Fruit fly (Drosophila melanogaster) whole organism, embryonic: ENCODE measurements around the gene CG15577.

Source experiments
- Abd-B ChIP-seq: fragments of 200-800 bp; sonication (Bioruptor generic); optimal IDR thresholded peaks from 2 replicates; lab custom pipeline; 2018; ENCODE audit warnings: missing biosample characterization, mild to moderate bottlenecking, missing genetic modification characterization, moderate library complexity
- Atf3 ChIP-seq: fragments of 200-800 bp; sonication (Bioruptor generic); optimal IDR thresholded peaks from 3 replicates; lab custom pipeline; 2016; ENCODE audit warnings: missing biosample characterization, missing genetic modification characterization
- B-H1 ChIP-seq: fragments of 200-800 bp; sonication (Bioruptor generic); IDR thresholded peaks from 3 replicates; pipeline ENCODE4 v1.3.6; 2022; ENCODE audit warnings: missing biosample characterization, missing genetic modification characterization
- BEAF-32 ChIP-seq: fragments of 200-800 bp; sonication (Bioruptor generic); optimal IDR thresholded peaks from 3 replicates; lab custom pipeline; 2017; ENCODE audit warnings: missing biosample characterization, missing genetic modification characterization, mild to moderate bottlenecking, moderate library complexity, missing genetic modification reagents
- Bteb2 ChIP-seq: fragments of 200-800 bp; sonication (Bioruptor generic); optimal IDR thresholded peaks from 2 replicates; lab custom pipeline; 2016; ENCODE audit warnings: missing biosample characterization, missing genetic modification characterization
- CG10543 ChIP-seq: fragments of 200-800 bp; sonication (Bioruptor generic); optimal IDR thresholded peaks from 3 replicates; lab custom pipeline; 2017; ENCODE audit warnings: missing biosample characterization, mild to moderate bottlenecking, missing genetic modification characterization, moderate library complexity
- CG11696 ChIP-seq: fragments of 200-800 bp; sonication (Bioruptor generic); IDR thresholded peaks from 2 replicates; pipeline ENCODE4 v1.3.6; 2022; ENCODE audit warnings: missing biosample characterization, missing genetic modification characterization
- CG12219 ChIP-seq: fragments of 200-800 bp; sonication (Bioruptor generic); optimal IDR thresholded peaks from 3 replicates; lab custom pipeline; 2018; ENCODE audit warnings: missing biosample characterization, mild to moderate bottlenecking, missing genetic modification characterization
- CG12659 ChIP-seq: fragments of 200-800 bp; sonication (Bioruptor generic); optimal IDR thresholded peaks from 3 replicates; lab custom pipeline; 2017; ENCODE audit warnings: mild to moderate bottlenecking, missing biosample characterization, missing genetic modification reagents, missing genetic modification characterization
- CG16813 ChIP-seq: fragments of 200-800 bp; sonication (Bioruptor generic); IDR thresholded peaks from 3 replicates; pipeline ENCODE4 v1.3.6; 2022; ENCODE audit warnings: missing biosample characterization, missing genetic modification characterization; ENCODE audit not compliant: partially characterized antibody
- CG16863 ChIP-seq: fragments of 200-800 bp; sonication (Bioruptor generic); optimal IDR thresholded peaks from 3 replicates; lab custom pipeline; 2016; ENCODE audit warnings: missing biosample characterization, missing genetic modification characterization
- CG34376 ChIP-seq: fragments of 200-800 bp; sonication (Bioruptor generic); optimal IDR thresholded peaks from 2 replicates; lab custom pipeline; 2018; ENCODE audit warnings: missing biosample characterization, mild to moderate bottlenecking, missing genetic modification characterization
- CG4707 ChIP-seq: fragments of 200-800 bp; sonication (Bioruptor generic); optimal IDR thresholded peaks from 2 replicates; lab custom pipeline; 2018; ENCODE audit warnings: missing biosample characterization, mild to moderate bottlenecking, missing genetic modification characterization, moderate library complexity
- CG6813 ChIP-seq: fragments of 200-800 bp; sonication (Bioruptor generic); optimal IDR thresholded peaks from 2 replicates; lab custom pipeline; 2017; ENCODE audit warnings: missing biosample characterization, missing genetic modification characterization, mild to moderate bottlenecking, moderate library complexity, missing genetic modification reagents
- CG7928 ChIP-seq: fragments of 200-800 bp; sonication (Bioruptor generic); optimal IDR thresholded peaks from 2 replicates; lab custom pipeline; 2017; ENCODE audit warnings: missing biosample characterization, mild to moderate bottlenecking, missing genetic modification characterization
- CG7963 ChIP-seq: fragments of 200-800 bp; sonication (Bioruptor generic); IDR thresholded peaks from 3 replicates; pipeline ENCODE4 v1.3.6; 2022; ENCODE audit warnings: missing biosample characterization, missing genetic modification characterization; ENCODE audit not compliant: partially characterized antibody
- CG7987 ChIP-seq: fragments of 200-800 bp; sonication (Bioruptor generic); optimal IDR thresholded peaks from 2 replicates; lab custom pipeline; 2018; ENCODE audit warnings: missing biosample characterization, mild to moderate bottlenecking, missing genetic modification characterization, moderate library complexity
- CTCF ChIP-seq: fragments of 200-800 bp; sonication (Bioruptor generic); optimal IDR thresholded peaks from 2 replicates; lab custom pipeline; 2017; ENCODE audit warnings: missing biosample characterization, mild to moderate bottlenecking, missing genetic modification characterization, moderate library complexity
- Dip2 ChIP-seq: fragments of 200-800 bp; sonication (Bioruptor generic); IDR thresholded peaks from 2 replicates; pipeline ENCODE4 v1.3.6; 2022; ENCODE audit warnings: missing biosample characterization, missing genetic modification characterization
- Hey ChIP-seq: fragments of 200-800 bp; sonication (Bioruptor generic); optimal IDR thresholded peaks from 3 replicates; lab custom pipeline; 2018; ENCODE audit warnings: missing biosample characterization, mild to moderate bottlenecking, missing genetic modification characterization
- Hsf ChIP-seq: fragments of 200-800 bp; sonication (Bioruptor generic); optimal IDR thresholded peaks from 3 replicates; lab custom pipeline; 2016; ENCODE audit warnings: missing biosample characterization, missing genetic modification characterization
- NK7.1 ChIP-seq: fragments of 200-800 bp; sonication (Bioruptor generic); optimal IDR thresholded peaks from 3 replicates; lab custom pipeline; 2016; ENCODE audit warnings: missing biosample characterization, missing genetic modification characterization
- Neu2 ChIP-seq: fragments of 200-800 bp; sonication (Bioruptor generic); optimal IDR thresholded peaks from 3 replicates; lab custom pipeline; 2016; ENCODE audit warnings: missing biosample characterization, missing genetic modification characterization, borderline replicate concordance
- Opbp ChIP-seq: fragments of 200-800 bp; sonication (Bioruptor generic); IDR thresholded peaks from 3 replicates; pipeline ENCODE4 v1.3.6; 2022; ENCODE audit warnings: missing biosample characterization, missing genetic modification characterization; ENCODE audit not compliant: partially characterized antibody
- Optix ChIP-seq: fragments of 200-800 bp; sonication (Bioruptor generic); IDR thresholded peaks from 3 replicates; pipeline ENCODE4 v1.3.6; 2022; ENCODE audit warnings: missing biosample characterization, missing genetic modification characterization
- Poxn ChIP-seq: fragments of 200-800 bp; sonication (Bioruptor generic); IDR thresholded peaks from 2 replicates; pipeline ENCODE4 v1.3.6; 2022; ENCODE audit warnings: missing biosample characterization, missing genetic modification characterization
- Sin3A ChIP-seq: fragments of >200 bp; optimal IDR thresholded peaks from 2 replicates; lab custom pipeline; 2018
- Sox100B ChIP-seq: fragments of 200-800 bp; sonication (Bioruptor generic); optimal IDR thresholded peaks from 3 replicates; lab custom pipeline; 2018; ENCODE audit warnings: missing biosample characterization, mild to moderate bottlenecking, missing genetic modification characterization
- Trl ChIP-seq, 3 experiments: fragments of >200 bp in 2 of 3; fragments of 200-800 bp in 1 of 3; sonication (Bioruptor generic) in 1 of 3; optimal IDR thresholded peaks; 2 replicates in 1 of 3; 3 replicates in 2 of 3; lab custom pipeline; 2016 to 2017; ENCODE audit warnings: missing biosample characterization in 1 of 3, missing genetic modification characterization in 1 of 3
- Xbp1 ChIP-seq: fragments of 200-800 bp; sonication (Bioruptor generic); optimal IDR thresholded peaks from 3 replicates; lab custom pipeline; 2016; ENCODE audit warnings: missing biosample characterization, mild to moderate bottlenecking, missing genetic modification characterization
- ac ChIP-seq: fragments of 200-800 bp; sonication (Bioruptor generic); optimal IDR thresholded peaks from 3 replicates; lab custom pipeline; 2017; ENCODE audit warnings: missing biosample characterization, mild to moderate bottlenecking, missing genetic modification characterization
- corto ChIP-seq: fragments of 200-800 bp; sonication (Bioruptor generic); optimal IDR thresholded peaks from 2 replicates; lab custom pipeline; 2016; ENCODE audit warnings: missing biosample characterization, mild to moderate bottlenecking, missing genetic modification characterization, moderate library complexity
- crp ChIP-seq, 2 experiments: fragments of 200-800 bp; sonication (Bioruptor generic); optimal IDR thresholded peaks; 2 replicates in 1 of 2; 3 replicates in 1 of 2; lab custom pipeline; 2017; ENCODE audit warnings: missing biosample characterization in 2 of 2, missing genetic modification characterization in 2 of 2, mild to moderate bottlenecking in 1 of 2, moderate library complexity in 1 of 2
- en ChIP-seq: fragments of 200-800 bp; sonication (Bioruptor generic); optimal IDR thresholded peaks from 2 replicates; lab custom pipeline; 2016; ENCODE audit warnings: missing biosample characterization, missing genetic modification characterization
- esg ChIP-seq: fragments of 200-800 bp; sonication (Bioruptor generic); conservative IDR thresholded peaks from 2 replicates; pipeline ENCODE4 v1.3.6; 2022; ENCODE audit warnings: missing biosample characterization, missing genetic modification characterization
- ewg ChIP-seq: fragments of 200-800 bp; sonication (Bioruptor generic); optimal IDR thresholded peaks from 3 replicates; lab custom pipeline; 2017; ENCODE audit warnings: mild to moderate bottlenecking, missing biosample characterization, missing genetic modification reagents, missing genetic modification characterization
- gro ChIP-seq: fragments of 200-800 bp; sonication (Bioruptor generic); optimal IDR thresholded peaks from 2 replicates; lab custom pipeline; 2016; ENCODE audit warnings: missing biosample characterization, missing genetic modification characterization
- gsb-n ChIP-seq: fragments of 200-800 bp; sonication (Bioruptor generic); optimal IDR thresholded peaks from 3 replicates; lab custom pipeline; 2018; ENCODE audit warnings: missing biosample characterization, mild to moderate bottlenecking, missing genetic modification characterization
- hkb ChIP-seq, 2 experiments: fragments of 200-800 bp in 1 of 2; fragments of >200 bp in 1 of 2; sonication (Bioruptor generic) in 1 of 2; IDR thresholded peaks in 1 of 2; optimal IDR thresholded peaks in 1 of 2; 2 replicates each; pipeline versions ENCODE4 v1.3.6 to Lab custom; 2017 to 2022; ENCODE audit warnings: missing biosample characterization in 1 of 2, missing genetic modification characterization in 1 of 2
- lilli ChIP-seq: fragments of 200-800 bp; sonication (Bioruptor generic); optimal IDR thresholded peaks from 3 replicates; lab custom pipeline; 2016; ENCODE audit warnings: missing biosample characterization, missing genetic modification characterization
- mld ChIP-seq: fragments of 200-800 bp; sonication (Bioruptor generic); IDR thresholded peaks from 3 replicates; pipeline ENCODE4 v1.3.6; 2022; ENCODE audit warnings: missing biosample characterization, missing genetic modification characterization; ENCODE audit not compliant: partially characterized antibody
- nerfin-2 ChIP-seq: fragments of 200-800 bp; sonication (Bioruptor generic); IDR thresholded peaks from 2 replicates; pipeline ENCODE4 v1.3.6; 2022; ENCODE audit warnings: missing biosample characterization, missing genetic modification characterization; ENCODE audit not compliant: partially characterized antibody
- row ChIP-seq: fragments of 200-800 bp; sonication (Bioruptor generic); IDR thresholded peaks from 3 replicates; pipeline ENCODE4 v1.3.6; 2022; ENCODE audit warnings: missing biosample characterization, missing genetic modification characterization
- sima ChIP-seq: fragments of 200-800 bp; sonication (Bioruptor generic); optimal IDR thresholded peaks from 2 replicates; lab custom pipeline; 2016; ENCODE audit warnings: missing biosample characterization, missing genetic modification characterization
- sisA ChIP-seq: fragments of 200-800 bp; sonication (Bioruptor generic); IDR thresholded peaks from 2 replicates; pipeline ENCODE4 v1.3.6; 2022; ENCODE audit warnings: missing biosample characterization, missing genetic modification characterization
- unpg ChIP-seq: fragments of 200-800 bp; sonication (Bioruptor generic); optimal IDR thresholded peaks from 3 replicates; lab custom pipeline; 2018; ENCODE audit warnings: missing biosample characterization, mild to moderate bottlenecking, missing genetic modification characterization, moderate library complexity
- wdn ChIP-seq: fragments of 200-800 bp; sonication (Bioruptor generic); IDR thresholded peaks from 2 replicates; pipeline ENCODE4 v1.3.6; 2022; ENCODE audit warnings: missing biosample characterization, missing genetic modification characterization
- wek ChIP-seq: fragments of 200-800 bp; sonication (Bioruptor generic); optimal IDR thresholded peaks from 3 replicates; lab custom pipeline; 2018; ENCODE audit warnings: missing biosample characterization, mild to moderate bottlenecking, missing genetic modification characterization, moderate library complexity
- zfh1 ChIP-seq: fragments of 200-800 bp; sonication (Bioruptor generic); IDR thresholded peaks from 3 replicates; pipeline ENCODE4 v1.3.6; 2022; ENCODE audit warnings: missing biosample characterization, missing genetic modification characterization

Gene CG15577

dm6 chrX:4323911-4324368 is 47.1 kb upstream of the CG15577 start (continued):
- TF ChIP-seq Hey (tag; lab: Kevin White, UChicago) (no peak), Optix (GFP tag; lab: Robert Waterston, UW) (no peak), zfh1 (GFP tag; lab: Robert Waterston, UW) (peak; percentile 22; the same call in 1 of the 3 replicates), ac (no peak), CG7928 (GFP tag; lab: Kevin White, UChicago) (no peak), Opbp (GFP tag; lab: Robert Waterston, UW) (no peak), Sox100B (GFP tag; lab: Kevin White, UChicago) (peak; percentile 59), wdn (GFP tag; lab: Robert Waterston, UW) (0 out of 2 replicates have a peak, but pooled peaks have one; percentile 50), B-H1 (GFP tag; lab: Robert Waterston, UW) (peak; percentile 27; the same call in 2 of the 3 replicates), ewg (GFP tag; lab: Kevin White, UChicago) (peak; percentile 12), wek (no peak), corto (no peak), Poxn (GFP tag; lab: Robert Waterston, UW) (no peak), Abd-B (GFP tag; lab: Kevin White, UChicago) (peak; percentile 41), lilli (GFP tag; lab: Kevin White, UChicago) (peak; percentile 72), Dip2 (GFP tag; lab: Robert Waterston, UW) (no peak), Xbp1 (GFP tag; lab: Kevin White, UChicago) (peak; percentile 64), crp (GFP tag; optimal IDR thresholded peaks at IDR 0.05; lab: Kevin White, UChicago) (peak in 1 of 2 experiments; percentile 15), CG7963 (GFP tag; lab: Robert Waterston, UW) (no peak), Atf3 (no peak), CG34376 (GFP tag; lab: Kevin White, UChicago) (no peak), CTCF (GFP tag; lab: Kevin White, UChicago) (no peak), sima (GFP tag; lab: Kevin White, UChicago) (no peak), sisA (GFP tag; lab: Robert Waterston, UW) (peak; percentile 54), CG11696 (GFP tag; lab: Robert Waterston, UW) (0 out of 2 replicates have a peak, but pooled peaks have one; percentile 22), CG7987 (no peak), CG16813 (GFP tag; lab: Robert Waterston, UW) (no peak), CG4707 (no peak), CG6813 (GFP tag; lab: Kevin White, UChicago) (peak; percentile 48), Hsf (GFP tag; lab: Kevin White, UChicago) (peak; percentile 56), gsb-n (tag; lab: Kevin White, UChicago) (no peak), gro (GFP tag; lab: Kevin White, UChicago) (peak; percentile 46), esg (GFP tag; lab: Robert Waterston, UW) (peak; percentile 49), CG16863 (peak; percentile 49), Neu2 (no peak), Sin3A (lab: Kevin White, UChicago) (no peak), Trl (optimal IDR thresholded peaks at IDR 0.05; lab: Kevin White, UChicago) (no peak), Trl (GFP tag; optimal IDR thresholded peaks at IDR 0.05; lab: Kevin White, UChicago) (peak; percentile 8), Bteb2 (GFP tag; lab: Kevin White, UChicago) (peak; percentile 40), CG12659 (GFP tag; lab: Kevin White, UChicago) (peak; percentile 68), row (GFP tag; lab: Robert Waterston, UW) (peak; percentile 67), nerfin-2 (GFP tag; lab: Robert Waterston, UW) (no peak), unpg (GFP tag; lab: Kevin White, UChicago) (peak; percentile 69), CG12219 (GFP tag; lab: Kevin White, UChicago) (no peak), hkb (optimal IDR thresholded peaks at IDR 0.05; lab: Kevin White, UChicago) (no peak), hkb (GFP tag; IDR thresholded peaks at IDR 0.05; lab: Robert Waterston, UW) (peak; percentile 43), en (GFP tag; lab: Kevin White, UChicago) (no peak), BEAF-32 (GFP tag; lab: Kevin White, UChicago) (no peak), CG10543 (GFP tag; lab: Kevin White, UChicago) (peak; percentile 12), NK7.1 (GFP tag; lab: Kevin White, UChicago) (no peak), mld (no peak)
